Worm (Caenorhabditis elegans) whole organism, L3 larva: ENCODE measurements around the gene W06F12.2.

Source experiments
- R02D3.7 ChIP-seq: fragments of 150-350 bp; optimal IDR thresholded peaks from 2 replicates; lab custom pipeline; 2014; ENCODE audit warnings: missing biosample characterization, missing genetic modification characterization
- aly-2 ChIP-seq: fragments of 150-350 bp; optimal IDR thresholded peaks from 2 replicates; lab custom pipeline; 2014; ENCODE audit warnings: missing biosample characterization, missing genetic modification characterization
- ama-1 ChIP-seq: fragments of 150-350 bp; optimal IDR thresholded peaks from 2 replicates; lab custom pipeline; 2018
- ceh-16 ChIP-seq: sonication (generic microtip); optimal IDR thresholded peaks from 2 replicates; lab custom pipeline; 2017; ENCODE audit warnings: missing biosample characterization, missing genetic modification characterization
- ceh-82 ChIP-seq: fragments of 150-350 bp; optimal IDR thresholded peaks from 2 replicates; lab custom pipeline; 2014; ENCODE audit warnings: missing biosample characterization, missing genetic modification characterization
- fkh-10 ChIP-seq: sonication (generic microtip); optimal IDR thresholded peaks from 2 replicates; lab custom pipeline; 2017; ENCODE audit warnings: missing biosample characterization, missing genetic modification reagents, missing genetic modification characterization

ce11 chrIII:13716266-13716665 lies 15.2 kb downstream of the W06F12.2 start:
- TF ChIP-seq ceh-16 (tag; lab: Kevin White, UChicago) (no peak), aly-2 (tag; lab: Kevin White, UChicago) (no peak), ceh-82 (tag; lab: Kevin White, UChicago) (no peak), R02D3.7 (tag; lab: Kevin White, UChicago) (no peak), ama-1 (lab: Kevin White, UChicago) (no peak), fkh-10 (no peak)
